Worm (Caenorhabditis elegans) whole organism, L2 larva: Measurements from ENCODE around the gene ZC13.10.

Source experiments
- aly-2 ChIP-seq: fragments of 150-350 bp; optimal IDR thresholded peaks from 2 replicates; lab custom pipeline; 2014; ENCODE audit warnings: missing biosample characterization, missing genetic modification characterization
- egl-27 ChIP-seq: sonication (generic microtip); optimal IDR thresholded peaks from 3 replicates; lab custom pipeline; 2017; ENCODE audit warnings: missing biosample characterization, missing genetic modification reagents, missing genetic modification characterization
- fos-1 ChIP-seq: fragments of 150-350 bp; optimal IDR thresholded peaks from 2 replicates; lab custom pipeline; 2014; ENCODE audit warnings: missing biosample characterization, missing genetic modification characterization
- gmeb-1 ChIP-seq: fragments of 150-350 bp; optimal IDR thresholded peaks from 2 replicates; lab custom pipeline; 2014; ENCODE audit warnings: missing biosample characterization, missing genetic modification characterization
- lin-11 ChIP-seq: fragments of 150-350 bp; sonication (generic microtip); optimal IDR thresholded peaks from 2 replicates; lab custom pipeline; 2014; ENCODE audit warnings: missing biosample characterization, missing genetic modification characterization, inconsistent platforms, mixed read lengths
- lin-13 ChIP-seq: fragments of 150-350 bp; optimal IDR thresholded peaks from 2 replicates; lab custom pipeline; 2014; ENCODE audit warnings: missing biosample characterization, missing genetic modification reagents, missing genetic modification characterization
- lin-39 ChIP-seq: fragments of 150-350 bp; optimal IDR thresholded peaks from 2 replicates; lab custom pipeline; 2014; ENCODE audit warnings: missing biosample characterization, missing genetic modification reagents, missing genetic modification characterization
- lsy-2 ChIP-seq, 2 experiments: fragments of 150-350 bp in 1 of 2; sonication (generic microtip) in 1 of 2; optimal IDR thresholded peaks; 2 replicates each; lab custom pipeline; 2014 to 2017; ENCODE audit warnings: missing biosample characterization in 2 of 2, missing genetic modification characterization in 2 of 2
- mdl-1 ChIP-seq, 2 experiments: fragments of 150-350 bp in 1 of 2; sonication (generic microtip) in 1 of 2; optimal IDR thresholded peaks; 2 replicates each; lab custom pipeline; 2017; ENCODE audit warnings: missing biosample characterization in 2 of 2, missing genetic modification characterization in 2 of 2
- nhr-77 ChIP-seq: fragments of 150-350 bp; optimal IDR thresholded peaks from 2 replicates; lab custom pipeline; 2014; ENCODE audit warnings: missing biosample characterization, missing genetic modification characterization
- skn-1 ChIP-seq: sonication (generic microtip); optimal IDR thresholded peaks from 2 replicates; lab custom pipeline; 2017; ENCODE audit warnings: missing biosample characterization, missing genetic modification characterization
- unc-62 ChIP-seq: fragments of 150-350 bp; optimal IDR thresholded peaks from 2 replicates; lab custom pipeline; 2014; ENCODE audit warnings: missing biosample characterization, missing genetic modification reagents, missing genetic modification characterization

DNA sequence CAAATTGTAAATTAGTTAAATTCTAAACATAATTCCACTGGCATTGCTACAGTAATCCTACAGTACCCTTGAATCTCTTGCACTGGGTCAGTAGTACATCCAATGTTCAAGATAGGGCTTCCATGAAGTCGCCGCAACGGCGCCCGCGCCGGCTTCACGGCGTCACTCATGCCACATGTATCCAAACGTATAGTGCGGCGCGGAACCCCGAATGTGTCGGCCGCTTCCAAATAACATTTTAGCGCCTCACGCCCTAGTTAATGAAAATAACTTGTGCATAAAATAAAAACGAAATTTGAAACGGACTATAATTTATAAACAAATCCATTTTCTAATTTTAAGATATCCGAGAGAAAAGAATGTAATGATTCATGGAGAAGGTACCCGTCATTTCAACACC lies 33.6 kb upstream of the ZC13.10 start:
- TF ChIP-seq nhr-77 (tag; lab: Kevin White, UChicago) (no peak), lin-11 (tag; lab: Kevin White, UChicago) (no peak), fos-1 (tag; lab: Kevin White, UChicago) (no peak), mdl-1 (tag; optimal IDR thresholded peaks at IDR 0.05; lab: Kevin White, UChicago) (no peak), egl-27 (tag; lab: Kevin White, UChicago) (no peak), lsy-2 (tag; optimal IDR thresholded peaks at IDR 0.05; lab: Kevin White, UChicago) (no peak), unc-62 (GFP tag; lab: Kevin White, UChicago) (no peak), skn-1 (tag; lab: Kevin White, UChicago) (no peak), gmeb-1 (tag; lab: Kevin White, UChicago) (no peak), aly-2 (tag; lab: Kevin White, UChicago) (no peak), lin-39 (tag; lab: Kevin White, UChicago) (no peak), lin-13 (GFP tag; lab: Kevin White, UChicago) (no peak)
